Worm (Caenorhabditis elegans) whole organism, L4/young adult: Measurements from ENCODE around the gene F53A2.3.

Source experiments
- W03F9.2 ChIP-seq: fragments of 150-350 bp; optimal IDR thresholded peaks from 2 replicates; lab custom pipeline; 2014; ENCODE audit warnings: missing biosample characterization, missing genetic modification characterization
- dao-5 ChIP-seq: sonication (generic microtip); optimal IDR thresholded peaks from 2 replicates; lab custom pipeline; 2016; ENCODE audit warnings: missing genotype, missing genetic modification characterization, moderate library complexity, missing compliant biosample characterization
- him-1 ChIP-seq: sonication (generic microtip); optimal IDR thresholded peaks from 2 replicates; lab custom pipeline; 2016; ENCODE audit warnings: missing genotype, missing genetic modification reagents, missing genetic modification characterization, missing compliant biosample characterization

DNA sequence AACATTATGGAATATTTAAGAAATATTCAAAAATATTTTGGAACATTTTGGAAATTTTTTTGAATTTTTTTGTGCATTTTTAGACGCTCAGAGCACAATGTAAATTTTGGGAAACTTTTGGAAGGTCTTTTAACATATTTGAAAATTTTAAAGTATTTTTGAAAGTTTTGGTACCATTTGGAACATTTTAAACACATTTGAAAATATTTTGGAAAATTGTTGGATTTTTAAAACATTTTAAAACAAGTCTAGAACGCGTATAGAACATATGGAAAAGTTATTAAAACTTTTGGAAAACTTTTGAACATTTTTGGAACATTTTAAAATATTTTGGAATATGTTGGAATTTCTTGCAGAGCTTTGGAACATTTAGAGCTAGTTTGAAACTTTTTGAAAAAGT lies 5.8 kb downstream of the F53A2.3 start, which contains the start of gene sdz-20:
- TF ChIP-seq W03F9.2 (tag; lab: Kevin White, UChicago) = no peak
- no peak for TF ChIP-seq him-1
- TF ChIP-seq dao-5 (tag; lab: Kevin White, UChicago) = no peak
